Fruit fly (Drosophila melanogaster): ENCODE measurements around the gene Boh1.

Gene Boh1

dm6 chr3R:27948421-27948906 is 29.2 kb upstream of the Boh1 start, which contains the start of gene Gp93:
Gp93 (plus strand) TSS chr3R:27948711.
- TF ChIP-seq gl (tag; optimal IDR thresholded peaks at IDR 0.05) (peak; percentile 18), CG12605 (GFP tag; IDR thresholded peaks at IDR 0.05) (peak; percentile 40; the same call in 1 of the 2 replicates), CG15710 (tag; optimal IDR thresholded peaks at IDR 0.05) (peak; percentile 67), Pif1A (GFP tag; optimal IDR thresholded peaks at IDR 0.05) (no peak), CG9948 (tag; optimal IDR thresholded peaks at IDR 0.05) (peak; percentile 42), D1 (tag; optimal IDR thresholded peaks at IDR 0.05) (no peak), EcR (GFP tag; optimal IDR thresholded peaks at IDR 0.05) (peak; percentile 56), CG32121 (GFP tag; IDR thresholded peaks at IDR 0.05) (peak; percentile 54; the same call in 1 of the 2 replicates), CG8301 (tag; optimal IDR thresholded peaks at IDR 0.05) (peak; percentile 37), CG17806 (tag; optimal IDR thresholded peaks at IDR 0.05) (peak; percentile 45), fd96Ca (GFP tag; IDR thresholded peaks at IDR 0.05) (peak; percentile 33; the same call in 1 of the 3 replicates), Pif1B (GFP tag; optimal IDR thresholded peaks at IDR 0.05) (no peak), CG13204 (GFP tag; optimal IDR thresholded peaks at IDR 0.05) (peak; percentile 7), CG14655 (GFP tag; optimal IDR thresholded peaks at IDR 0.05) (no peak), CG4496 (GFP tag; IDR thresholded peaks at IDR 0.05) (peak; percentile 82), Snoo (tag; optimal IDR thresholded peaks at IDR 0.05) (peak; percentile 64), Ets98B (GFP tag; IDR thresholded peaks at IDR 0.05) (peak; percentile 37), CG10348 (GFP tag; IDR thresholded peaks at IDR 0.05) (no peak), rn (GFP tag; IDR thresholded peaks at IDR 0.05) (no peak), CG8159 (tag; optimal IDR thresholded peaks at IDR 0.05) (peak; percentile 59), CG34367 (tag; optimal IDR thresholded peaks at IDR 0.05) (peak; percentile 25)

dm6 chr3R:27947682-27948245 is 28.5 kb upstream of the Boh1 start, which contains the start of gene mfrn:
mfrn (minus strand) TSS chr3R:27948021.
- TF ChIP-seq CG34367 (tag; optimal IDR thresholded peaks at IDR 0.05) (no peak), gl (tag; optimal IDR thresholded peaks at IDR 0.05) (no peak)

dm6 chr3R:27946555-27947204 is 27.4 kb upstream of the Boh1 start:
- no peak for TF ChIP-seq CG10348 (GFP tag; IDR thresholded peaks at IDR 0.05)
- TF ChIP-seq CG14655 (GFP tag; optimal IDR thresholded peaks at IDR 0.05) = no peak
- TF ChIP-seq Pif1A (GFP tag; optimal IDR thresholded peaks at IDR 0.05) = no peak
- no peak for TF ChIP-seq CG4496 (GFP tag; IDR thresholded peaks at IDR 0.05)
- TF ChIP-seq gl (tag; optimal IDR thresholded peaks at IDR 0.05) = no peak
- TF ChIP-seq CG32121 (GFP tag; IDR thresholded peaks at IDR 0.05) = no peak
- TF ChIP-seq Pif1B (GFP tag; optimal IDR thresholded peaks at IDR 0.05) = no peak
- TF ChIP-seq CG13204 (GFP tag; optimal IDR thresholded peaks at IDR 0.05) = no peak
- TF ChIP-seq EcR (GFP tag; optimal IDR thresholded peaks at IDR 0.05) = no peak
- TF ChIP-seq Ets98B (GFP tag; IDR thresholded peaks at IDR 0.05) = no peak
- no peak for TF ChIP-seq CG9948 (tag; optimal IDR thresholded peaks at IDR 0.05)
- no peak for TF ChIP-seq fd96Ca (GFP tag; IDR thresholded peaks at IDR 0.05)

- no peak for TF ChIP-seq Snoo (tag; optimal IDR thresholded peaks at IDR 0.05)
- no peak for TF ChIP-seq CG15710 (tag; optimal IDR thresholded peaks at IDR 0.05)
- no peak for TF ChIP-seq CG8159 (tag; optimal IDR thresholded peaks at IDR 0.05)
- TF ChIP-seq CG9948 (tag; optimal IDR thresholded peaks at IDR 0.05) = no peak
- TF ChIP-seq CG4496 (GFP tag; IDR thresholded peaks at IDR 0.05) = no peak
Observed at dm6 chr3R:27945398-27945797, 26.1 kb upstream of the Boh1 start.

- TF ChIP-seq fd96Ca (GFP tag; IDR thresholded peaks at IDR 0.05) (peak; percentile 65; the same call in 2 of the 3 replicates), Ets98B (GFP tag; IDR thresholded peaks at IDR 0.05) (peak; percentile 54), rn (GFP tag; IDR thresholded peaks at IDR 0.05) (no peak), Snoo (tag; optimal IDR thresholded peaks at IDR 0.05) (peak; percentile 16), CG15710 (tag; optimal IDR thresholded peaks at IDR 0.05) (peak; percentile 14), Pif1B (GFP tag; optimal IDR thresholded peaks at IDR 0.05) (no peak), CG9948 (tag; optimal IDR thresholded peaks at IDR 0.05) (peak; percentile 4), CG17806 (tag; optimal IDR thresholded peaks at IDR 0.05) (peak; percentile 44), CG4496 (GFP tag; IDR thresholded peaks at IDR 0.05) (peak; percentile 46; the same call in 2 of the 3 replicates)
Observed at dm6 chr3R:27937752-27938694, 18.8 kb upstream of the Boh1 start, which contains the start of the genes NSD and BOD1. NSD (minus strand) TSS chr3R:27937853. BOD1 (plus strand) TSS chr3R:27938245.

- TF ChIP-seq CG15710 (tag; optimal IDR thresholded peaks at IDR 0.05) (no peak), CG14655 (GFP tag; optimal IDR thresholded peaks at IDR 0.05) (no peak)
Observed at dm6 chr3R:27931461-27931860, 12.2 kb upstream of the Boh1 start.
